Fruit fly (Drosophila melanogaster) whole organism: ENCODE results near the gene CG4496.

ENCODE experiments used
- CG8478 ChIP-seq: fragments of >200 bp; optimal IDR thresholded peaks from 2 replicates; lab custom pipeline; 2018; ENCODE audit warnings: inconsistent platforms
- Dll ChIP-seq: fragments of >200 bp; optimal IDR thresholded peaks from 2 replicates; lab custom pipeline; 2017
- EcR ChIP-seq, 2 experiments: fragments of >200 bp; optimal IDR thresholded peaks; 2 replicates each; lab custom pipeline; 2017; ENCODE audit warnings: missing biosample characterization in 2 of 2, missing genetic modification characterization in 2 of 2, missing genetic modification reagents in 2 of 2
- pan ChIP-seq: fragments of >200 bp; optimal IDR thresholded peaks from 2 replicates; lab custom pipeline; 2017
- usp ChIP-seq: fragments of >200 bp; optimal IDR thresholded peaks from 2 replicates; lab custom pipeline; 2017; ENCODE audit warnings: missing biosample characterization, missing genetic modification characterization, mixed read lengths

DNA sequence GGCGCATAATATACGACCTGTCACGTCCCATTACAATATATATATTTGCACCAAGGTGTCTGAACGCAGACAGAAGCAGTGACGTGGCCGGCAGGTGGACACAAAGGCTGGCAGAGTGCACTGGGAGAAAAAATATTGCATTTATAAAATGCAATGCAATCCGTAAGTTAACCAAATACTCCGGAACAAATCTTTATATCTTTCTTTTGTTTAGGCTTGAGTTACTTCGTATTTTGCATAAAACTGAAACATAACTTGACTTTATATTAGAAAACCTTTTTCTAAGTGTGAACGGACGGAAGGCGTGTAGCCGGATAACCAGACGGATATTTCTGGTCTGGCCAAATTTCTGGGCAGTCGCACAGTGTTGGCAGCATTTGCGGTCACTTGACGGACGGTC is 45.7 kb downstream of the CG4496 start:
- no peak for TF ChIP-seq pan
- TF ChIP-seq EcR (GFP tag; optimal IDR thresholded peaks at IDR 0.05; lab: Kevin White, UChicago): no peak
- no peak for TF ChIP-seq Dll (lab: Kevin White, UChicago)
- TF ChIP-seq usp (GFP tag; lab: Kevin White, UChicago): no peak
- no peak for TF ChIP-seq CG8478 (lab: Kevin White, UChicago)
